Fruit fly (Drosophila melanogaster) whole organism, embryonic: ENCODE results near the gene QIL1.

Experiments used
- Atf-2 ChIP-seq: fragments of 200-800 bp; sonication (Bioruptor generic); optimal IDR thresholded peaks from 2 replicates; lab custom pipeline; 2016; ENCODE audit warnings: missing biosample characterization, missing genetic modification characterization
- BEAF-32 ChIP-seq: fragments of 200-800 bp; sonication (Bioruptor generic); optimal IDR thresholded peaks from 3 replicates; lab custom pipeline; 2017; ENCODE audit warnings: missing biosample characterization, missing genetic modification characterization, mild to moderate bottlenecking, moderate library complexity, missing genetic modification reagents
- CG11247 ChIP-seq: fragments of 200-800 bp; sonication (Bioruptor generic); IDR thresholded peaks from 2 replicates; pipeline ENCODE4 v1.3.6; 2022; ENCODE audit warnings: missing biosample characterization, missing genetic modification characterization
- CG13287 ChIP-seq: fragments of 200-800 bp; sonication (Bioruptor generic); IDR thresholded peaks from 2 replicates; pipeline ENCODE4 v1.3.6; 2022; ENCODE audit warnings: missing biosample characterization, missing genetic modification characterization; ENCODE audit not compliant: partially characterized antibody
- CG13624 ChIP-seq: fragments of 200-800 bp; sonication (Bioruptor generic); optimal IDR thresholded peaks from 2 replicates; lab custom pipeline; 2016; ENCODE audit warnings: missing biosample characterization, missing genetic modification characterization
- CG13775 ChIP-seq: fragments of 200-800 bp; sonication (Bioruptor generic); optimal IDR thresholded peaks from 3 replicates; lab custom pipeline; 2017; ENCODE audit warnings: missing biosample characterization, mild to moderate bottlenecking, missing genetic modification characterization
- CG14014 ChIP-seq: fragments of 200-800 bp; sonication (Bioruptor generic); IDR thresholded peaks from 2 replicates; pipeline ENCODE4 v1.3.6; 2022; ENCODE audit warnings: missing biosample characterization, missing genetic modification characterization
- CG1529 ChIP-seq: fragments of 200-800 bp; sonication (Bioruptor generic); optimal IDR thresholded peaks from 3 replicates; lab custom pipeline; 2018; ENCODE audit warnings: missing biosample characterization, missing genetic modification characterization
- CG17385 ChIP-seq: fragments of 200-800 bp; sonication (Bioruptor generic); optimal IDR thresholded peaks from 3 replicates; lab custom pipeline; 2018; ENCODE audit warnings: missing biosample characterization, mild to moderate bottlenecking, missing genetic modification characterization
- CG2129 ChIP-seq: fragments of 200-800 bp; sonication (Bioruptor generic); IDR thresholded peaks from 2 replicates; pipeline ENCODE4 v1.3.6; 2022; ENCODE audit warnings: missing biosample characterization, missing genetic modification characterization; ENCODE audit not compliant: partially characterized antibody
- CG30020 ChIP-seq: fragments of 200-800 bp; optimal IDR thresholded peaks from 2 replicates; lab custom pipeline; 2019; ENCODE audit warnings: missing biosample characterization, mild to moderate bottlenecking, missing genetic modification characterization, moderate library complexity
- CG31388 ChIP-seq: fragments of 200-800 bp; sonication (Bioruptor generic); optimal IDR thresholded peaks from 2 replicates; lab custom pipeline; 2016; ENCODE audit warnings: missing biosample characterization, missing genetic modification characterization
- CG34422 ChIP-seq: fragments of 200-800 bp; sonication (Bioruptor generic); IDR thresholded peaks from 3 replicates; pipeline ENCODE4 v1.3.6; 2022; ENCODE audit warnings: missing biosample characterization, missing genetic modification characterization
- CG3838 ChIP-seq: fragments of 200-800 bp; sonication (Bioruptor generic); optimal IDR thresholded peaks from 3 replicates; lab custom pipeline; 2016; ENCODE audit warnings: missing biosample characterization, missing genetic modification characterization
- CG4360 ChIP-seq: fragments of 200-800 bp; sonication (Bioruptor generic); IDR thresholded peaks from 2 replicates; pipeline ENCODE4 v1.3.6; 2022; ENCODE audit warnings: missing biosample characterization, missing genetic modification characterization
- CG4617 ChIP-seq: fragments of 200-800 bp; sonication (Bioruptor generic); optimal IDR thresholded peaks from 3 replicates; lab custom pipeline; 2016; ENCODE audit warnings: missing biosample characterization, missing genetic modification characterization, borderline replicate concordance
- CG6175 ChIP-seq: fragments of 200-800 bp; sonication (Bioruptor generic); IDR thresholded peaks from 3 replicates; pipeline ENCODE4 v1.3.6; 2022; ENCODE audit warnings: missing biosample characterization, missing genetic modification characterization
- CG6791 ChIP-seq: fragments of 200-800 bp; sonication (Bioruptor generic); IDR thresholded peaks from 3 replicates; pipeline ENCODE4 v1.3.6; 2022; ENCODE audit warnings: missing biosample characterization, missing genetic modification characterization; ENCODE audit not compliant: partially characterized antibody
- CG6854 ChIP-seq: fragments of 200-800 bp; sonication (Bioruptor generic); optimal IDR thresholded peaks from 3 replicates; lab custom pipeline; 2017; ENCODE audit warnings: missing biosample characterization, mild to moderate bottlenecking, missing genetic modification characterization
- CG7928 ChIP-seq: fragments of 200-800 bp; sonication (Bioruptor generic); optimal IDR thresholded peaks from 2 replicates; lab custom pipeline; 2017; ENCODE audit warnings: missing biosample characterization, mild to moderate bottlenecking, missing genetic modification characterization
- CG9215 ChIP-seq: fragments of 200-800 bp; sonication (Bioruptor generic); IDR thresholded peaks from 2 replicates; pipeline ENCODE4 v1.3.6; 2022; ENCODE audit warnings: missing biosample characterization, missing genetic modification characterization
- CG9817 ChIP-seq: fragments of 200-800 bp; sonication (Bioruptor generic); optimal IDR thresholded peaks from 2 replicates; lab custom pipeline; 2018; ENCODE audit warnings: missing biosample characterization, mild to moderate bottlenecking, missing genetic modification characterization, moderate library complexity
- Deaf1 ChIP-seq: fragments of 200-800 bp; optimal IDR thresholded peaks from 3 replicates; lab custom pipeline; 2019; ENCODE audit warnings: missing biosample characterization, mild to moderate bottlenecking, missing genetic modification characterization, moderate library complexity
- Dfd ChIP-seq, 2 experiments: fragments of >200 bp; optimal IDR thresholded peaks; 2 replicates each; lab custom pipeline; 2017; ENCODE audit warnings: missing biosample characterization in 2 of 2, missing genetic modification characterization in 2 of 2
- Ets65A ChIP-seq: fragments of 200-800 bp; sonication (Bioruptor generic); peaks from one replicate; lab custom pipeline; 2016; ENCODE audit warnings: missing biosample characterization, missing genetic modification characterization
- H2.0 ChIP-seq: fragments of 200-800 bp; sonication (Bioruptor generic); IDR thresholded peaks from 2 replicates; pipeline ENCODE4 v1.3.6; 2022; ENCODE audit warnings: missing biosample characterization, missing genetic modification characterization
- HLH54F ChIP-seq: fragments of 200-800 bp; sonication (Bioruptor generic); optimal IDR thresholded peaks from 3 replicates; lab custom pipeline; 2016; ENCODE audit warnings: missing biosample characterization, missing genetic modification characterization
- Hr3 ChIP-seq: fragments of 200-800 bp; sonication (Bioruptor generic); optimal IDR thresholded peaks from 3 replicates; lab custom pipeline; 2016; ENCODE audit warnings: missing biosample characterization, missing genetic modification characterization
- Lim3 ChIP-seq: fragments of 200-800 bp; sonication (Bioruptor generic); IDR thresholded peaks from 2 replicates; pipeline ENCODE4 v1.3.6; 2022; ENCODE audit warnings: missing biosample characterization, missing genetic modification characterization
- MBD-R2 ChIP-seq: fragments of 200-800 bp; sonication (Bioruptor generic); IDR thresholded peaks from 2 replicates; pipeline ENCODE4 v1.3.6; 2022; ENCODE audit warnings: missing biosample characterization, missing genetic modification characterization
- MESR4 ChIP-seq: fragments of 200-800 bp; sonication (Bioruptor generic); optimal IDR thresholded peaks from 2 replicates; lab custom pipeline; 2018; ENCODE audit warnings: missing biosample characterization, mild to moderate bottlenecking, missing genetic modification characterization, moderate library complexity
- Med ChIP-seq: fragments of 200-800 bp; sonication (Bioruptor generic); peaks from one replicate; lab custom pipeline; 2016; ENCODE audit warnings: missing biosample characterization, missing genetic modification characterization, mild to moderate bottlenecking, inconsistent platforms, moderate library complexity
- Mrtf ChIP-seq: fragments of 200-800 bp; sonication (Bioruptor generic); IDR thresholded peaks from 3 replicates; pipeline ENCODE4 v1.3.6; 2022; ENCODE audit warnings: missing biosample characterization, missing genetic modification characterization
- NK7.1 ChIP-seq: fragments of 200-800 bp; sonication (Bioruptor generic); optimal IDR thresholded peaks from 3 replicates; lab custom pipeline; 2016; ENCODE audit warnings: missing biosample characterization, missing genetic modification characterization
- Side ChIP-seq: fragments of 200-800 bp; sonication (Bioruptor generic); optimal IDR thresholded peaks from 2 replicates; lab custom pipeline; 2016; ENCODE audit warnings: missing biosample characterization, missing genetic modification characterization
- ara ChIP-seq: fragments of 200-800 bp; sonication (Bioruptor generic); IDR thresholded peaks from 2 replicates; pipeline ENCODE4 v1.3.6; 2022; ENCODE audit warnings: missing biosample characterization, missing genetic modification characterization
- cg ChIP-seq: fragments of 200-800 bp; sonication (Bioruptor generic); optimal IDR thresholded peaks from 3 replicates; lab custom pipeline; 2019; ENCODE audit warnings: missing biosample characterization, mild to moderate bottlenecking, missing genetic modification characterization, moderate library complexity
- dati ChIP-seq: fragments of 200-800 bp; sonication (Bioruptor generic); IDR thresholded peaks from 2 replicates; pipeline ENCODE4 v1.3.6; 2022; ENCODE audit warnings: missing biosample characterization, missing genetic modification characterization
- esg ChIP-seq: fragments of 200-800 bp; sonication (Bioruptor generic); conservative IDR thresholded peaks from 2 replicates; pipeline ENCODE4 v1.3.6; 2022; ENCODE audit warnings: missing biosample characterization, missing genetic modification characterization
- fru ChIP-seq: fragments of >200 bp; optimal IDR thresholded peaks from 2 replicates; lab custom pipeline; 2017
- gcm ChIP-seq: fragments of 200-800 bp; sonication (Bioruptor generic); optimal IDR thresholded peaks from 2 replicates; lab custom pipeline; 2019; ENCODE audit warnings: missing biosample characterization, mild to moderate bottlenecking, missing genetic modification characterization, moderate library complexity
- lab ChIP-seq: fragments of 200-800 bp; sonication (Bioruptor generic); optimal IDR thresholded peaks from 3 replicates; lab custom pipeline; 2017; ENCODE audit warnings: missing biosample characterization, missing genetic modification characterization, mild to moderate bottlenecking, moderate library complexity, missing genetic modification reagents
- luna ChIP-seq: fragments of 200-800 bp; sonication (Bioruptor generic); optimal IDR thresholded peaks from 2 replicates; lab custom pipeline; 2016; ENCODE audit warnings: missing biosample characterization, missing genetic modification characterization
- maf-S ChIP-seq: fragments of 200-800 bp; sonication (Bioruptor generic); optimal IDR thresholded peaks from 2 replicates; lab custom pipeline; 2016; ENCODE audit warnings: missing biosample characterization, missing genetic modification characterization
- pfk ChIP-seq: fragments of 200-800 bp; sonication (Bioruptor generic); optimal IDR thresholded peaks from 2 replicates; lab custom pipeline; 2018; ENCODE audit warnings: missing biosample characterization, mild to moderate bottlenecking, missing genetic modification characterization, moderate library complexity
- scrt ChIP-seq: fragments of 200-800 bp; sonication (Bioruptor generic); optimal IDR thresholded peaks from 2 replicates; lab custom pipeline; 2018; ENCODE audit warnings: missing biosample characterization, mild to moderate bottlenecking, missing genetic modification characterization, moderate library complexity
- shn ChIP-seq: fragments of 200-800 bp; sonication (Bioruptor generic); optimal IDR thresholded peaks from 3 replicates; lab custom pipeline; 2016; ENCODE audit warnings: missing biosample characterization, missing genetic modification characterization
- stc ChIP-seq: fragments of 200-800 bp; sonication (Bioruptor generic); IDR thresholded peaks from 2 replicates; pipeline ENCODE4 v1.3.6; 2022; ENCODE audit warnings: missing biosample characterization, missing genetic modification characterization
- ttk ChIP-seq: fragments of 200-800 bp; sonication (Bioruptor generic); IDR thresholded peaks from 2 replicates; pipeline ENCODE4 v2.1.2; 2022; ENCODE audit warnings: missing biosample characterization, missing genetic modification characterization

The QIL1 gene

dm6 chr3L:17513492-17513891 lies 47.7 kb downstream of the QIL1 start:
- no peak for TF ChIP-seq shn (GFP tag; lab: Kevin White, UChicago)
- no peak for TF ChIP-seq BEAF-32 (GFP tag; lab: Kevin White, UChicago)
- TF ChIP-seq Atf-2 (GFP tag; lab: Kevin White, UChicago): no peak
- TF ChIP-seq CG3838 (GFP tag; lab: Kevin White, UChicago): no peak
- peak; percentile 61 for TF ChIP-seq MESR4 (GFP tag; lab: Kevin White, UChicago)
- no peak for TF ChIP-seq HLH54F (GFP tag; lab: Kevin White, UChicago)
- peak; percentile 75 for TF ChIP-seq MBD-R2
- no peak for TF ChIP-seq CG17385 (GFP tag; lab: Kevin White, UChicago)
- no peak for TF ChIP-seq maf-S (GFP tag; lab: Kevin White, UChicago)
- TF ChIP-seq CG4360 (GFP tag; lab: Robert Waterston, UW): peak; percentile 98
- TF ChIP-seq Side (GFP tag; lab: Kevin White, UChicago): no peak
- TF ChIP-seq esg (GFP tag; lab: Robert Waterston, UW): no peak
- TF ChIP-seq CG34422: peak; percentile 75; the same call in 1 of the 3 replicates
- TF ChIP-seq pfk (GFP tag; lab: Kevin White, UChicago): peak; percentile 74

dm6 chr3L:17513893-17514616 lies 48.3 kb downstream of the QIL1 start, which contains the start of the genes U4-U6-60K and CG7564:
U4-U6-60K (minus strand) TSS chr3L:17513912.
CG7564 (plus strand) TSS chr3L:17514298.
- TF ChIP-seq scrt: no peak
- no peak for TF ChIP-seq CG1529 (GFP tag; lab: Kevin White, UChicago)
- no peak for TF ChIP-seq Lim3 (GFP tag; lab: Robert Waterston, UW)
- peak; percentile 45 for TF ChIP-seq CG7928 (GFP tag; lab: Kevin White, UChicago)
- TF ChIP-seq ttk (GFP tag; lab: Robert Waterston, UW): no peak
- TF ChIP-seq CG13624 (GFP tag; lab: Kevin White, UChicago): peak; percentile 41
- TF ChIP-seq ara (GFP tag; lab: Robert Waterston, UW): no peak
- no peak for TF ChIP-seq cg (GFP tag; lab: Kevin White, UChicago)
- peak; percentile 54 for TF ChIP-seq lab (GFP tag; lab: Kevin White, UChicago)
- peak; percentile 4 for TF ChIP-seq Deaf1
- no peak for TF ChIP-seq dati
- TF ChIP-seq Mrtf: peak; percentile 49; the same call in 1 of the 3 replicates
- peak; percentile 97 for TF ChIP-seq CG6791
- TF ChIP-seq CG13775 (GFP tag; lab: Kevin White, UChicago): peak; percentile 82
- peak; percentile 95 for TF ChIP-seq Ets65A
- peak; percentile 23 for TF ChIP-seq CG6854 (GFP tag; lab: Kevin White, UChicago)
- TF ChIP-seq CG31388 (GFP tag; lab: Kevin White, UChicago): no peak
- TF ChIP-seq CG2129 (GFP tag; lab: Robert Waterston, UW): peak; percentile 78
- TF ChIP-seq stc (GFP tag; lab: Robert Waterston, UW): no peak
- peak; percentile 63 for TF ChIP-seq CG30020 (tag; lab: Kevin White, UChicago)
- TF ChIP-seq Med (GFP tag; lab: Kevin White, UChicago): peak; percentile 81
- peak; percentile 71 for TF ChIP-seq CG9215 (GFP tag; lab: Robert Waterston, UW)
- peak; percentile 81 for TF ChIP-seq Hr3 (GFP tag; lab: Kevin White, UChicago)
- peak; percentile 89 for TF ChIP-seq CG13287
- TF ChIP-seq gcm (GFP tag; lab: Kevin White, UChicago): no peak
- no peak for TF ChIP-seq pfk (GFP tag; lab: Kevin White, UChicago)
- no peak for TF ChIP-seq luna (GFP tag; lab: Kevin White, UChicago)
- peak; percentile 63 for TF ChIP-seq CG9817 (tag; lab: Kevin White, UChicago)
- TF ChIP-seq esg (GFP tag; lab: Robert Waterston, UW): peak; percentile 17; the same call in 1 of the 2 replicates
- 0 out of 2 replicates have a peak, but pooled peaks have one; percentile 30 for TF ChIP-seq H2.0 (GFP tag; lab: Robert Waterston, UW)
- 0 out of 2 replicates have a peak, but pooled peaks have one; percentile 43 for TF ChIP-seq CG11247 (GFP tag; lab: Robert Waterston, UW)
- TF ChIP-seq CG4617 (GFP tag; lab: Kevin White, UChicago): peak; percentile 72
- TF ChIP-seq Dfd (GFP tag; optimal IDR thresholded peaks at IDR 0.05; lab: Kevin White, UChicago): no peak
- no peak for TF ChIP-seq NK7.1 (GFP tag; lab: Kevin White, UChicago)
- TF ChIP-seq fru (lab: Kevin White, UChicago): no peak
- no peak for TF ChIP-seq CG6175 (GFP tag; lab: Robert Waterston, UW)
- no peak; the same call in 1 of the 2 replicates for TF ChIP-seq CG14014
